Fruit fly (Drosophila melanogaster) whole organism, embryonic: ENCODE results near the gene CG46520.
"Not testable (repeated sequence)": the region's sequence is repeated elsewhere in the genome, so short reads cannot be mapped to it uniquely, and the experiment has no call there.

Source experiments
- CG8478 ChIP-seq: fragments of >200 bp; optimal IDR thresholded peaks from 2 replicates; lab custom pipeline; 2018
- CG8944 ChIP-seq: fragments of 200-800 bp; sonication (Bioruptor generic); optimal IDR thresholded peaks from 3 replicates; lab custom pipeline; 2016; ENCODE audit warnings: missing biosample characterization, missing genetic modification characterization
- MBD-R2 ChIP-seq: fragments of 200-800 bp; sonication (Bioruptor generic); IDR thresholded peaks from 2 replicates; pipeline ENCODE4 v1.3.6; 2022; ENCODE audit warnings: missing biosample characterization, missing genetic modification characterization
- gem ChIP-seq: fragments of 200-800 bp; sonication (Bioruptor generic); optimal IDR thresholded peaks from 2 replicates; lab custom pipeline; 2019; ENCODE audit warnings: missing biosample characterization, mild to moderate bottlenecking, missing genetic modification characterization, moderate library complexity
- lab ChIP-seq: fragments of 200-800 bp; sonication (Bioruptor generic); optimal IDR thresholded peaks from 3 replicates; lab custom pipeline; 2017; ENCODE audit warnings: missing biosample characterization, missing genetic modification characterization, mild to moderate bottlenecking, moderate library complexity, missing genetic modification reagents
- row ChIP-seq: fragments of 200-800 bp; sonication (Bioruptor generic); IDR thresholded peaks from 3 replicates; pipeline ENCODE4 v1.3.6; 2022; ENCODE audit warnings: missing biosample characterization, missing genetic modification characterization
- stwl ChIP-seq: fragments of 200-800 bp; sonication (Bioruptor generic); optimal IDR thresholded peaks from 3 replicates; lab custom pipeline; 2018; ENCODE audit warnings: missing biosample characterization, mild to moderate bottlenecking, missing genetic modification characterization, moderate library complexity
- toy ChIP-seq: fragments of 200-800 bp; sonication (Bioruptor generic); IDR thresholded peaks from 2 replicates; pipeline ENCODE4 v1.3.6; 2022; ENCODE audit warnings: missing biosample characterization, missing genetic modification characterization

The CG46520 gene

dm6 chrX:22241272-22241671 is 4.9 kb downstream of the CG46520 start, which contains the start of gene CG46521:
CG46521 (plus strand) TSS chrX:22241572.
- not testable (repeated sequence) for TF ChIP-seq gem; CG8478 (lab: Kevin White, UChicago); MBD-R2

- not testable (repeated sequence) for TF ChIP-seq row (GFP tag; lab: Robert Waterston, UW); stwl; CG8944
- TF ChIP-seq, all 482 proteins: peak for 0; not testable (repeated sequence) for 482
Observed at dm6 chrX:22246300-22246699, 9.9 kb downstream of the CG46520 start, which contains the start of gene CG46522. CG46522 (plus strand) TSS chrX:22246600.

dm6 chrX:22251282-22251681 is 14.9 kb downstream of the CG46520 start, which contains the start of gene CG41562:
CG41562 (plus strand) TSS chrX:22251582.
- TF ChIP-seq toy (GFP tag; lab: Robert Waterston, UW); lab (GFP tag; lab: Kevin White, UChicago); stwl: not testable (repeated sequence)
